Fruit fly (Drosophila melanogaster) whole organism, wandering third instar larva: ENCODE results near the gene DNAlig3.

Experiments
- Abd-B ChIP-seq: fragments of >200 bp; optimal IDR thresholded peaks from 2 replicates; lab custom pipeline; 2017; ENCODE audit warnings: missing biosample characterization, missing genetic modification characterization
- CG32264 ChIP-seq: fragments of 200-800 bp; sonication (Bioruptor generic); optimal IDR thresholded peaks from 2 replicates; lab custom pipeline; 2016; ENCODE audit warnings: missing biosample characterization, missing genetic modification characterization
- CG9705 ChIP-seq: fragments of 200-800 bp; sonication (Bioruptor generic); optimal IDR thresholded peaks from 2 replicates; lab custom pipeline; 2018; ENCODE audit warnings: missing biosample characterization, mild to moderate bottlenecking, missing genetic modification characterization
- CrebA ChIP-seq: fragments of 200-800 bp; sonication (Bioruptor generic); optimal IDR thresholded peaks from 2 replicates; lab custom pipeline; 2016; ENCODE audit warnings: missing biosample characterization, mild to moderate bottlenecking, missing genetic modification characterization, borderline replicate concordance
- Dif ChIP-seq: fragments of 200-275, 200-300 bp; sonication (Bioruptor generic); optimal IDR thresholded peaks from 2 replicates; lab custom pipeline; 2018; ENCODE audit warnings: missing biosample characterization, missing genetic modification characterization; ENCODE audit not compliant: partially characterized antibody
- GATAd ChIP-seq: sonication (Bioruptor generic); optimal IDR thresholded peaks from 2 replicates; lab custom pipeline; 2016; ENCODE audit warnings: missing biosample characterization, missing genetic modification characterization
- HLH106 ChIP-seq: fragments of 200-800 bp; optimal IDR thresholded peaks from 3 replicates; lab custom pipeline; 2019; ENCODE audit warnings: missing biosample characterization, mild to moderate bottlenecking, missing genetic modification characterization, moderate library complexity
- Hnf4 ChIP-seq: fragments of 200-800 bp; sonication (Bioruptor generic); optimal IDR thresholded peaks from 2 replicates; lab custom pipeline; 2016; ENCODE audit warnings: missing biosample characterization, mild to moderate bottlenecking, missing genetic modification characterization
- Hr78 ChIP-seq: fragments of >200 bp; optimal IDR thresholded peaks from 2 replicates; lab custom pipeline; 2017; ENCODE audit warnings: missing biosample characterization, missing genetic modification characterization
- Hr83 ChIP-seq: fragments of 200-300 bp; sonication (Bioruptor generic); optimal IDR thresholded peaks from 2 replicates; lab custom pipeline; 2016; ENCODE audit warnings: missing biosample characterization, mild to moderate bottlenecking, missing genetic modification characterization, moderate library complexity; ENCODE audit not compliant: poor library complexity, severe bottlenecking
- Jra ChIP-seq: sonication (Bioruptor generic); optimal IDR thresholded peaks from 2 replicates; lab custom pipeline; 2016; ENCODE audit warnings: missing biosample characterization, missing genetic modification characterization
- Mio ChIP-seq: sonication (Bioruptor generic); optimal IDR thresholded peaks from 2 replicates; lab custom pipeline; 2016; ENCODE audit warnings: missing biosample characterization, missing genetic modification characterization
- Myc ChIP-seq: fragments of >200 bp; optimal IDR thresholded peaks from 2 replicates; lab custom pipeline; 2017
- N ChIP-seq: fragments of >200 bp; optimal IDR thresholded peaks from 2 replicates; lab custom pipeline; 2018; ENCODE audit warnings: missing biosample characterization, missing external identifiers, missing genetic modification characterization
- OdsH ChIP-seq: fragments of 200-800 bp; sonication (Bioruptor generic); optimal IDR thresholded peaks from 2 replicates; lab custom pipeline; 2016; ENCODE audit warnings: missing biosample characterization, mild to moderate bottlenecking, missing genetic modification characterization
- Rel ChIP-seq, 2 experiments: fragments of 200-800 bp; sonication (Bioruptor generic) in 1 of 2; optimal IDR thresholded peaks; 2 replicates in 1 of 2; 3 replicates in 1 of 2; lab custom pipeline; 2016 to 2019; ENCODE audit warnings: mild to moderate bottlenecking in 2 of 2, missing biosample characterization in 2 of 2, missing genetic modification characterization in 2 of 2, moderate library complexity in 1 of 2
- Sp1 ChIP-seq: fragments of 200-800 bp; sonication (Bioruptor generic); optimal IDR thresholded peaks from 3 replicates; lab custom pipeline; 2019; ENCODE audit warnings: missing biosample characterization, mild to moderate bottlenecking, missing genetic modification characterization, moderate library complexity
- Vsx2 ChIP-seq: fragments of 200-300, 225-300 bp; sonication (Bioruptor generic); optimal IDR thresholded peaks from 2 replicates; lab custom pipeline; 2018; ENCODE audit warnings: missing biosample characterization, missing genetic modification characterization; ENCODE audit not compliant: partially characterized antibody
- br ChIP-seq: fragments of 200-800 bp; sonication (Bioruptor generic); optimal IDR thresholded peaks from 2 replicates; lab custom pipeline; 2016; ENCODE audit warnings: missing biosample characterization, missing genetic modification characterization
- brk ChIP-seq: fragments of 200-800 bp; sonication (Bioruptor generic); optimal IDR thresholded peaks from 2 replicates; lab custom pipeline; 2016; ENCODE audit warnings: missing biosample characterization, mild to moderate bottlenecking, missing genetic modification characterization
- dl ChIP-seq, 2 experiments: fragments of 175-275, 200-275 bp in 1 of 2; fragments of 200-275 bp in 1 of 2; sonication (Bioruptor generic); optimal IDR thresholded peaks; lab custom pipeline; 2018; ENCODE audit warnings: mild to moderate bottlenecking in 2 of 2, missing biosample characterization in 2 of 2, missing genetic modification characterization in 2 of 2, moderate library complexity in 2 of 2; ENCODE audit not compliant: partially characterized antibody in 2 of 2, insufficient read depth in 1 of 2
- dmrt93B ChIP-seq: fragments of 200-800 bp; sonication (Bioruptor generic); optimal IDR thresholded peaks from 2 replicates; lab custom pipeline; 2018; ENCODE audit warnings: missing biosample characterization, mild to moderate bottlenecking, missing genetic modification characterization
- dsf ChIP-seq: sonication (Bioruptor generic); optimal IDR thresholded peaks from 2 replicates; lab custom pipeline; 2016; ENCODE audit warnings: missing biosample characterization, missing genetic modification characterization, borderline replicate concordance
- ey ChIP-seq: fragments of 200-800 bp; sonication (Bioruptor generic); optimal IDR thresholded peaks from 2 replicates; lab custom pipeline; 2016; ENCODE audit warnings: missing biosample characterization, missing genetic modification characterization
- foxo ChIP-seq, 2 experiments: fragments of 200-800 bp; sonication (Bioruptor generic); optimal IDR thresholded peaks; 2 replicates in 1 of 2; 3 replicates in 1 of 2; lab custom pipeline; 2016 to 2017; ENCODE audit warnings: missing biosample characterization in 2 of 2, missing genetic modification characterization in 2 of 2
- fru ChIP-seq: fragments of 200-800 bp; sonication (Bioruptor generic); optimal IDR thresholded peaks from 3 replicates; lab custom pipeline; 2016; ENCODE audit warnings: missing biosample characterization, mild to moderate bottlenecking, missing genetic modification characterization
- h ChIP-seq: fragments of 200-800 bp; sonication (Bioruptor generic); optimal IDR thresholded peaks from 3 replicates; lab custom pipeline; 2016; ENCODE audit warnings: missing biosample characterization, mild to moderate bottlenecking, missing genetic modification characterization
- jim ChIP-seq: fragments of 175-275, 200-325 bp; sonication (Bioruptor generic); optimal IDR thresholded peaks from 2 replicates; lab custom pipeline; 2016; ENCODE audit warnings: missing biosample characterization, mild to moderate bottlenecking, missing genetic modification characterization
- lola ChIP-seq: fragments of >200 bp; optimal IDR thresholded peaks from 2 replicates; lab custom pipeline; 2017; ENCODE audit warnings: missing biosample characterization, missing genetic modification characterization
- pan ChIP-seq: fragments of >200 bp; optimal IDR thresholded peaks from 2 replicates; lab custom pipeline; 2017
- psq ChIP-seq: fragments of 200-800 bp; sonication (Bioruptor generic); optimal IDR thresholded peaks from 3 replicates; lab custom pipeline; 2017; ENCODE audit warnings: missing biosample characterization, mild to moderate bottlenecking, missing genetic modification characterization, moderate library complexity
- rgr ChIP-seq: fragments of 200-800 bp; sonication (Bioruptor generic); optimal IDR thresholded peaks from 3 replicates; lab custom pipeline; 2016; ENCODE audit warnings: missing biosample characterization, mild to moderate bottlenecking, missing genetic modification characterization
- sage ChIP-seq: fragments of 200-800 bp; sonication (Bioruptor generic); optimal IDR thresholded peaks from 2 replicates; lab custom pipeline; 2016; ENCODE audit warnings: missing biosample characterization, mild to moderate bottlenecking, missing genetic modification characterization
- sv ChIP-seq: fragments of 200-800 bp; sonication (Bioruptor generic); optimal IDR thresholded peaks from 3 replicates; lab custom pipeline; 2016; ENCODE audit warnings: missing biosample characterization, missing genetic modification characterization
- tai ChIP-seq: sonication (Bioruptor generic); optimal IDR thresholded peaks from 2 replicates; lab custom pipeline; 2016; ENCODE audit warnings: missing biosample characterization, missing genetic modification characterization
- usp ChIP-seq: fragments of >200 bp; optimal IDR thresholded peaks from 2 replicates; lab custom pipeline; 2017; ENCODE audit warnings: missing biosample characterization, missing genetic modification characterization
- woc ChIP-seq: sonication (Bioruptor generic); optimal IDR thresholded peaks from 2 replicates; lab custom pipeline; 2016; ENCODE audit warnings: missing biosample characterization, mild to moderate bottlenecking, missing genetic modification characterization

Gene DNAlig3

dm6 chr3R:12369793-12370642 is 31.6 kb downstream of the DNAlig3 start (continued):
- no peak for TF ChIP-seq Myc (lab: Kevin White, UChicago)

DNA sequence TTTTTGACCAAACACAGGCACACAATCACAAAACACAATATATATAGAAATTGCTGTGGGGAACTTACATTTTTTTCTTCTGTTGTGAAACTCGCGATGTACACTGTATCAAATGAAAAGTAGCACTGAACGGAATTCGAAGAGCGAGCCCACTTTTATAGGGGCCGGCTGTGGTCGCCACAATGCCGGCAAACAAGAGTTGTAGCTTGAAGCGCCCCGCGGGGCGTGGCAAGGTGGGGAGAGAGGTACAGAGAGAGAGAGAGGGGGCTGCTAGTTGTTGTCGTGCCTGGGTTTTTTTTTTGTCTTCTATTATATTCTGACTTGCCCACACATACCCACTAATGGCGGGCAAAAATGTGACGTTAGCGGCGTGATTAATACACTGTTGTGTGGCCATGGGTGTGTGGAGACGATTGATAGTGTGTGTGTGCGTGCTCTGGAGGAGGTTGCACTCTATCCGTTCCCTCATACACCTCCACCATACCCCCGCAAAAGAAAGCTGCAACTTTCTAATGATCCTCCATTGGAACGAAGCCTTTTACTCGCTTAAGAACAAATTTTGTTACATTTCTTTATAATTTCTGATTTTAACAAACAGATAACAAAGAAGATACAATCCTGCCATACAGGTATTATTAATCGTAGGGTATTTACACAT is 32.4 kb downstream of the DNAlig3 start, which contains the start of gene GstD1:
Gene GstD1, minus strand, starts transcription at position 134 of the 658 bp plus-strand sequence.
- TF ChIP-seq rgr (peak; percentile 33), Hr78 (GFP tag; lab: Kevin White, UChicago) (no peak), Hnf4 (GFP tag; lab: Kevin White, UChicago) (peak; percentile 37), dl (GFP tag; optimal IDR thresholded peaks at IDR 0.05; lab: Kevin White, UChicago; ENCODE audit: insufficient read depth in 1 of 2, partially characterized antibody in 2 of 2) (peak; percentile 3 to 20), h (GFP tag; lab: Kevin White, UChicago) (peak; percentile 78), CrebA (GFP tag; lab: Kevin White, UChicago) (no peak), brk (GFP tag; lab: Kevin White, UChicago) (no peak), HLH106 (tag; lab: Kevin White, UChicago) (peak; percentile 65), foxo (GFP tag; optimal IDR thresholded peaks at IDR 0.05; lab: Kevin White, UChicago) (peak in 1 of 2 experiments; percentile 71), usp (no peak), tai (no peak), ey (GFP tag; lab: Kevin White, UChicago) (peak; percentile 77), sv (peak; percentile 34), Rel (GFP tag; optimal IDR thresholded peaks at IDR 0.05; lab: Kevin White, UChicago) (no peak), Rel (tag; optimal IDR thresholded peaks at IDR 0.05; lab: Kevin White, UChicago) (peak; percentile 85), Hr83 (peak; percentile 55), sage (GFP tag; lab: Kevin White, UChicago) (no peak), Jra (GFP tag; lab: Kevin White, UChicago) (peak; percentile 61), psq (GFP tag; lab: Kevin White, UChicago) (peak; percentile 51), fru (peak; percentile 81), br (GFP tag; lab: Kevin White, UChicago) (peak; percentile 66), CG9705 (no peak), CG32264 (GFP tag; lab: Kevin White, UChicago) (no peak), N (GFP tag; lab: Kevin White, UChicago) (no peak), Sp1 (peak; percentile 32), dsf (GFP tag; lab: Kevin White, UChicago) (no peak), dmrt93B (GFP tag; lab: Kevin White, UChicago) (peak; percentile 68), woc (GFP tag; lab: Kevin White, UChicago) (peak; percentile 82), Abd-B (GFP tag; lab: Kevin White, UChicago) (no peak), OdsH (GFP tag; lab: Kevin White, UChicago) (peak; percentile 65), Myc (lab: Kevin White, UChicago) (no peak), Mio (no peak), jim (GFP tag; lab: Kevin White, UChicago) (peak; percentile 83), pan (no peak), Dif (GFP tag; lab: Kevin White, UChicago) (peak; percentile 81), Vsx2 (GFP tag; lab: Kevin White, UChicago) (peak; percentile 47), GATAd (GFP tag; lab: Kevin White, UChicago) (no peak), lola (GFP tag; lab: Kevin White, UChicago) (no peak)
- TF ChIP-seq, all 38 proteins: peak for 21
